Worm (Caenorhabditis elegans) whole organism, young adult: ENCODE measurements around the gene cdc-37.

Source experiments
- B0019.2 ChIP-seq: fragments of 200-800 bp; sonication (Bioruptor generic); conservative IDR thresholded peaks from 2 replicates; pipeline ENCODE4 v1.3.6; 2022; ENCODE audit warnings: missing genetic modification reagents, missing genetic modification characterization, missing compliant biosample characterization
- D2030.7 ChIP-seq: fragments of 200-800 bp; sonication (Bioruptor generic); IDR thresholded peaks from 2 replicates; pipeline ENCODE4 v1.3.6; 2022; ENCODE audit warnings: missing genetic modification reagents, missing genetic modification characterization, missing compliant biosample characterization
- F23B12.7 ChIP-seq: sonication (generic microtip); optimal IDR thresholded peaks from 2 replicates; lab custom pipeline; 2017; ENCODE audit warnings: missing genetic modification characterization, mild to moderate bottlenecking, missing compliant biosample characterization, antibody characterized with exemption, moderate library complexity; ENCODE audit not compliant: insufficient read depth
- F49E8.2 ChIP-seq: sonication (generic microtip); optimal IDR thresholded peaks from 3 replicates; lab custom pipeline; 2017; ENCODE audit warnings: missing genetic modification characterization, mild to moderate bottlenecking, missing compliant biosample characterization, antibody characterized with exemption, moderate library complexity; ENCODE audit not compliant: insufficient read depth
- F55B11.4 ChIP-seq: sonication (generic microtip); optimal IDR thresholded peaks from 2 replicates; lab custom pipeline; 2016; ENCODE audit warnings: missing compliant biosample characterization, missing genetic modification characterization, borderline replicate concordance; ENCODE audit not compliant: insufficient read depth
- F57C9.4 ChIP-seq: sonication (generic microtip); optimal IDR thresholded peaks from 2 replicates; lab custom pipeline; 2017; ENCODE audit warnings: mild to moderate bottlenecking, missing genetic modification characterization, missing compliant biosample characterization
- K11D2.4 ChIP-seq: fragments of 200-800 bp; sonication (Bioruptor generic); IDR thresholded peaks from 2 replicates; pipeline ENCODE4 v1.3.6; 2022; ENCODE audit warnings: missing genetic modification reagents, missing genetic modification characterization, missing compliant biosample characterization
- K12H6.12 ChIP-seq: fragments of 200-800 bp; sonication (Bioruptor generic); optimal IDR thresholded peaks from 2 replicates; lab custom pipeline; 2018; ENCODE audit warnings: mild to moderate bottlenecking, missing genetic modification characterization, missing compliant biosample characterization
- T26A5.8 ChIP-seq: sonication (generic microtip); optimal IDR thresholded peaks from 2 replicates; lab custom pipeline; 2016; ENCODE audit warnings: missing genetic modification characterization, missing compliant biosample characterization
- Y53F4B.3 ChIP-seq: fragments of 200-800 bp; sonication (Bioruptor generic); IDR thresholded peaks from 2 replicates; pipeline ENCODE4 v1.3.6; 2022; ENCODE audit warnings: missing genetic modification reagents, missing genetic modification characterization, missing compliant biosample characterization
- Y56A3A.18 ChIP-seq: fragments of 200-800 bp; sonication (Bioruptor generic); IDR thresholded peaks from 2 replicates; pipeline ENCODE4 v1.3.6; 2022; ENCODE audit warnings: missing genetic modification reagents, missing genetic modification characterization, missing compliant biosample characterization
- Y67H2A.10 ChIP-seq: fragments of 200-800 bp; sonication (Bioruptor generic); conservative IDR thresholded peaks from 2 replicates; pipeline ENCODE4 v1.3.6; 2022; ENCODE audit warnings: missing genetic modification reagents, missing genetic modification characterization, missing compliant biosample characterization
- Y79H2A.3 ChIP-seq: fragments of 200-800 bp; sonication (Bioruptor generic); conservative IDR thresholded peaks from 2 replicates; pipeline ENCODE4 v1.3.6; 2022; ENCODE audit warnings: missing genetic modification reagents, missing genetic modification characterization, missing compliant biosample characterization
- ZK185.1 ChIP-seq: sonication (generic microtip); optimal IDR thresholded peaks from 2 replicates; lab custom pipeline; 2016; ENCODE audit warnings: mild to moderate bottlenecking, missing genetic modification characterization, missing compliant biosample characterization; ENCODE audit not compliant: poor library complexity, severe bottlenecking
- akir-1 ChIP-seq: fragments of 200-800 bp; sonication (Bioruptor generic); optimal IDR thresholded peaks from 2 replicates; lab custom pipeline; 2018; ENCODE audit warnings: mild to moderate bottlenecking, missing genetic modification characterization, moderate library complexity, missing compliant biosample characterization
- aptf-3 ChIP-seq: fragments of 200-800 bp; sonication (Bioruptor generic); IDR thresholded peaks from 2 replicates; pipeline ENCODE4 v1.3.6; 2022; ENCODE audit warnings: missing genetic modification characterization, missing compliant biosample characterization
- attf-5 ChIP-seq: fragments of 200-800 bp; sonication (Bioruptor generic); optimal IDR thresholded peaks from 2 replicates; lab custom pipeline; 2018; ENCODE audit warnings: mild to moderate bottlenecking, missing genetic modification characterization, missing compliant biosample characterization
- attf-6 ChIP-seq: fragments of 200-800 bp; sonication (Bioruptor generic); IDR thresholded peaks from 2 replicates; pipeline ENCODE4 v1.3.6; 2022; ENCODE audit warnings: missing genetic modification reagents, missing genetic modification characterization, missing compliant biosample characterization
- bed-2 ChIP-seq: fragments of 200-800 bp; sonication (Bioruptor generic); IDR thresholded peaks from 2 replicates; pipeline ENCODE4 v1.3.6; 2022; ENCODE audit warnings: missing genetic modification reagents, missing genetic modification characterization, missing compliant biosample characterization
- ceh-40 ChIP-seq: fragments of 200-800 bp; sonication (Bioruptor generic); IDR thresholded peaks from 2 replicates; pipeline ENCODE4 v1.3.6; 2022; ENCODE audit warnings: missing genetic modification characterization, missing compliant biosample characterization
- ceh-58 ChIP-seq: fragments of 200-800 bp; sonication (Bioruptor generic); IDR thresholded peaks from 2 replicates; pipeline ENCODE4 v1.3.6; 2022; ENCODE audit warnings: missing genetic modification characterization, missing compliant biosample characterization
- ceh-79 ChIP-seq: sonication (generic microtip); optimal IDR thresholded peaks from 2 replicates; lab custom pipeline; 2017; ENCODE audit warnings: mild to moderate bottlenecking, missing genetic modification characterization, missing compliant biosample characterization
- egl-18 ChIP-seq: fragments of 200-800 bp; sonication (Bioruptor generic); IDR thresholded peaks from 2 replicates; pipeline ENCODE4 v1.3.6; 2022; ENCODE audit warnings: missing genetic modification reagents, missing genetic modification characterization, missing compliant biosample characterization
- egrh-3 ChIP-seq: fragments of 200-800 bp; sonication (Bioruptor generic); IDR thresholded peaks from 2 replicates; pipeline ENCODE4 v1.3.6; 2022; ENCODE audit warnings: missing genetic modification reagents, missing genetic modification characterization, missing compliant biosample characterization
- ekl-4 ChIP-seq: fragments of 200-800 bp; sonication (Bioruptor generic); IDR thresholded peaks from 2 replicates; pipeline ENCODE4 v1.3.6; 2022; ENCODE audit warnings: missing genetic modification reagents, missing genetic modification characterization, missing compliant biosample characterization
- fkh-3 ChIP-seq: sonication (generic microtip); optimal IDR thresholded peaks from 2 replicates; lab custom pipeline; 2016; ENCODE audit warnings: mild to moderate bottlenecking, missing genetic modification characterization, missing compliant biosample characterization
- hlh-12 ChIP-seq: sonication (generic microtip); optimal IDR thresholded peaks from 2 replicates; lab custom pipeline; 2016; ENCODE audit warnings: missing genetic modification characterization, missing compliant biosample characterization
- lag-1 ChIP-seq: fragments of 200-800 bp; sonication (Bioruptor generic); IDR thresholded peaks from 2 replicates; pipeline ENCODE4 v1.3.6; 2022; ENCODE audit warnings: missing genetic modification reagents, missing genetic modification characterization, missing compliant biosample characterization
- lin-40 ChIP-seq: sonication (generic microtip); optimal IDR thresholded peaks from 2 replicates; lab custom pipeline; 2016; ENCODE audit warnings: missing genetic modification characterization, mild to moderate bottlenecking, missing compliant biosample characterization, missing genotype, missing genetic modification reagents
- nfya-1 ChIP-seq: sonication (generic microtip); optimal IDR thresholded peaks from 2 replicates; lab custom pipeline; 2017; ENCODE audit warnings: antibody characterized with exemption, missing compliant biosample characterization, missing genetic modification characterization, borderline replicate concordance; ENCODE audit not compliant: insufficient read depth
- nfya-2 ChIP-seq: fragments of 200-800 bp; sonication (Bioruptor generic); IDR thresholded peaks from 2 replicates; pipeline ENCODE4 v1.3.6; 2022; ENCODE audit warnings: missing genetic modification reagents, missing genetic modification characterization, missing compliant biosample characterization
- nfyb-1 ChIP-seq: fragments of 200-800 bp; sonication (Bioruptor generic); IDR thresholded peaks from 2 replicates; pipeline ENCODE4 v1.3.6; 2022; ENCODE audit warnings: missing genetic modification reagents, missing genetic modification characterization, missing compliant biosample characterization
- rpc-1 ChIP-seq, 2 experiments: fragments of 150-350 bp in 1 of 2; sonication (generic microtip) in 1 of 2; optimal IDR thresholded peaks; 2 replicates each; lab custom pipeline; 2014 to 2018; ENCODE audit warnings: missing biosample characterization in 1 of 2, missing genetic modification characterization in 1 of 2, missing genetic modification reagents in 1 of 2, missing genotype in 1 of 2
- sptf-2 ChIP-seq: fragments of 200-800 bp; sonication (Bioruptor generic); optimal IDR thresholded peaks from 2 replicates; lab custom pipeline; 2018; ENCODE audit warnings: mild to moderate bottlenecking, missing genetic modification characterization, missing compliant biosample characterization
- tbx-9 ChIP-seq: sonication (generic microtip); optimal IDR thresholded peaks from 2 replicates; lab custom pipeline; 2016; ENCODE audit warnings: borderline replicate concordance, missing genetic modification characterization, inconsistent platforms, missing compliant biosample characterization
- tlf-1 ChIP-seq: fragments of 200-800 bp; sonication (Bioruptor generic); optimal IDR thresholded peaks from 2 replicates; lab custom pipeline; 2018; ENCODE audit warnings: mild to moderate bottlenecking, missing genetic modification characterization, missing compliant biosample characterization
- unc-62 ChIP-seq: fragments of 150-350 bp; optimal IDR thresholded peaks from 2 replicates; lab custom pipeline; 2014; ENCODE audit warnings: missing biosample characterization, missing genetic modification reagents, missing genetic modification characterization
- xnd-1 ChIP-seq: sonication (generic microtip); optimal IDR thresholded peaks from 2 replicates; lab custom pipeline; 2016; ENCODE audit warnings: missing genotype, missing genetic modification reagents, missing genetic modification characterization, missing compliant biosample characterization
- ztf-3 ChIP-seq: fragments of 200-800 bp; sonication (Bioruptor generic); optimal IDR thresholded peaks from 2 replicates; lab custom pipeline; 2018; ENCODE audit warnings: mild to moderate bottlenecking, missing genetic modification characterization, missing compliant biosample characterization
- ztf-6 ChIP-seq: fragments of 200-800 bp; sonication (Bioruptor generic); IDR thresholded peaks from 2 replicates; pipeline ENCODE4 v1.3.6; 2022; ENCODE audit warnings: missing genetic modification reagents, missing genetic modification characterization, missing compliant biosample characterization

The cdc-37 gene

ce11 chrII:580189-580643 is at the start of gene cdc-37, which contains the start of gene W08F4.3 (continued):
- no peak for TF ChIP-seq ztf-6 (GFP tag; lab: Robert Waterston, UW)
- TF ChIP-seq nfyb-1 (GFP tag; lab: Robert Waterston, UW), result no peak
- TF ChIP-seq egl-18 (GFP tag; lab: Robert Waterston, UW), result no peak
- TF ChIP-seq bed-2, result no peak
- no peak for TF ChIP-seq F23B12.7 (tag; lab: Kevin White, UChicago)
- no peak for TF ChIP-seq attf-5 (GFP tag; lab: Kevin White, UChicago)
- no peak for TF ChIP-seq aptf-3
- no peak for TF ChIP-seq F55B11.4
- TF ChIP-seq tlf-1 (GFP tag; lab: Kevin White, UChicago), result no peak
- TF ChIP-seq hlh-12 (tag; lab: Kevin White, UChicago), result no peak
- TF ChIP-seq F57C9.4 (tag; lab: Kevin White, UChicago), result no peak
- TF ChIP-seq ceh-58 (GFP tag; lab: Robert Waterston, UW), result no peak
- TF ChIP-seq Y67H2A.10 (GFP tag; lab: Robert Waterston, UW), result no peak
- no peak for TF ChIP-seq Y79H2A.3 (GFP tag; lab: Robert Waterston, UW)
- no peak for TF ChIP-seq fkh-3 (tag; lab: Kevin White, UChicago)
- TF ChIP-seq nfya-1 (tag; lab: Kevin White, UChicago), result no peak
- TF ChIP-seq B0019.2 (GFP tag; lab: Robert Waterston, UW), result no peak
- TF ChIP-seq lag-1 (GFP tag; lab: Robert Waterston, UW), result no peak
- no peak for TF ChIP-seq F49E8.2 (tag; lab: Kevin White, UChicago)
- no peak for TF ChIP-seq K12H6.12 (tag; lab: Kevin White, UChicago)
- TF ChIP-seq nfya-2, result no peak
- TF ChIP-seq attf-6 (GFP tag; lab: Robert Waterston, UW), result no peak
- TF ChIP-seq T26A5.8 (tag; lab: Kevin White, UChicago), result no peak
- TF ChIP-seq K11D2.4 (GFP tag; lab: Robert Waterston, UW), result no peak
- TF ChIP-seq tbx-9 (tag; lab: Kevin White, UChicago), result no peak
- peak; percentile 57 for TF ChIP-seq xnd-1 (tag; lab: Kevin White, UChicago)
- no peak for TF ChIP-seq akir-1 (GFP tag; lab: Kevin White, UChicago)
- TF ChIP-seq unc-62 (GFP tag; lab: Kevin White, UChicago), result no peak
- TF ChIP-seq Y56A3A.18 (GFP tag; lab: Robert Waterston, UW), result no peak

- TF ChIP-seq Y53F4B.3 (GFP tag; lab: Robert Waterston, UW) (peak; percentile 96; the same call in 1 of the 2 replicates), egrh-3 (GFP tag; lab: Robert Waterston, UW) (peak; percentile 91)
- TF ChIP-seq, all 124 proteins: peak for 2; not testable (repeated sequence) for 122
Measured at ce11 chrII:629454-629853, 49.1 kb upstream of the cdc-37 start.

- TF ChIP-seq ekl-4, result no peak
- TF ChIP-seq ceh-79 (tag; lab: Kevin White, UChicago), result no peak
- no peak for TF ChIP-seq xnd-1 (tag; lab: Kevin White, UChicago)
- no peak for TF ChIP-seq bed-2
- TF ChIP-seq rpc-1 (optimal IDR thresholded peaks at IDR 0.05; lab: Kevin White, UChicago), result no peak
- no peak for TF ChIP-seq rpc-1 (tag; optimal IDR thresholded peaks at IDR 0.05; lab: Kevin White, UChicago)
- TF ChIP-seq egrh-3 (GFP tag; lab: Robert Waterston, UW), result no peak
- TF ChIP-seq hlh-12 (tag; lab: Kevin White, UChicago), result no peak
- no peak for TF ChIP-seq sptf-2 (GFP tag; lab: Kevin White, UChicago)
- no peak for TF ChIP-seq lin-40 (tag; lab: Kevin White, UChicago)
- no peak for TF ChIP-seq ZK185.1
- no peak for TF ChIP-seq D2030.7 (GFP tag; lab: Robert Waterston, UW)
- TF ChIP-seq ztf-3 (GFP tag; lab: Kevin White, UChicago), result no peak
- TF ChIP-seq ceh-40, result no peak
- TF ChIP-seq, all 124 proteins: peak for 0
Measured at ce11 chrII:627913-628312, 47.5 kb upstream of the cdc-37 start.
